Worm (Caenorhabditis elegans): ENCODE data around the gene scl-6.
A peak's percentile ranks its signal among the peaks of the same experiment; 100 is the strongest.

scl-6 gene

ce11 chrIV:13107359-13107758 is 38.8 kb downstream of the scl-6 start, which contains the start of gene B0564.2:
B0564.2 (plus strand) TSS chrIV:13107659.
- TF ChIP-seq pes-1 (GFP tag; IDR thresholded peaks at IDR 0.05) (no peak), hmg-4 (GFP tag; optimal IDR thresholded peaks at IDR 0.05) (no peak), hnd-1 (tag; optimal IDR thresholded peaks at IDR 0.05) (no peak), scrt-1 (GFP tag; IDR thresholded peaks at IDR 0.05) (no peak), tbx-37 (GFP tag; conservative IDR thresholded peaks at IDR 0.05) (no peak), F13C5.2 (tag; optimal IDR thresholded peaks at IDR 0.05) (no peak), tbx-11 (GFP tag; IDR thresholded peaks at IDR 0.05) (no peak), flt-1 (GFP tag; IDR thresholded peaks at IDR 0.05) (no peak), ama-1 (optimal IDR thresholded peaks at IDR 0.05) (no peak), tra-4 (tag; optimal IDR thresholded peaks at IDR 0.05) (no peak), sea-1 (GFP tag; conservative IDR thresholded peaks at IDR 0.05) (no peak), hmbx-1 (tag; optimal IDR thresholded peaks at IDR 0.05) (no peak)

ce11 chrIV:13108430-13108829 is 39.9 kb downstream of the scl-6 start:
- TF ChIP-seq scrt-1 (GFP tag; IDR thresholded peaks at IDR 0.05) (no peak), tbx-37 (GFP tag; conservative IDR thresholded peaks at IDR 0.05) (no peak)

ce11 chrIV:13109751-13110150 is 41.2 kb downstream of the scl-6 start, which contains the start of gene best-1:
best-1 (minus strand) TSS chrIV:13109779.
- no peak for TF ChIP-seq sea-1 (GFP tag; conservative IDR thresholded peaks at IDR 0.05)
- no peak for TF ChIP-seq hnd-1 (tag; optimal IDR thresholded peaks at IDR 0.05)
- TF ChIP-seq aly-1 (tag; optimal IDR thresholded peaks at IDR 0.05), result no peak
- no peak for TF ChIP-seq B0310.2 (tag; optimal IDR thresholded peaks at IDR 0.05)

- no peak for TF ChIP-seq scrt-1 (GFP tag; IDR thresholded peaks at IDR 0.05)
- no peak for TF ChIP-seq ama-1 (optimal IDR thresholded peaks at IDR 0.05)
- TF ChIP-seq ceh-36 (tag; optimal IDR thresholded peaks at IDR 0.05), result no peak
- TF ChIP-seq ceh-13 (GFP tag; optimal IDR thresholded peaks at IDR 0.05), result no peak
- TF ChIP-seq ets-7 (tag; optimal IDR thresholded peaks at IDR 0.05), result no peak
- TF ChIP-seq B0310.2 (tag; optimal IDR thresholded peaks at IDR 0.05), result no peak
- TF ChIP-seq hmbx-1 (tag; optimal IDR thresholded peaks at IDR 0.05), result no peak
- TF ChIP-seq pes-1 (GFP tag; IDR thresholded peaks at IDR 0.05), result no peak
- no peak for TF ChIP-seq sea-1 (GFP tag; conservative IDR thresholded peaks at IDR 0.05)
- TF ChIP-seq flt-1 (GFP tag; IDR thresholded peaks at IDR 0.05), result no peak
Observed at ce11 chrIV:13110876-13111275, 42.3 kb downstream of the scl-6 start.

- TF ChIP-seq ceh-13 (GFP tag; optimal IDR thresholded peaks at IDR 0.05) (no peak), ama-1 (optimal IDR thresholded peaks at IDR 0.05) (no peak), flt-1 (GFP tag; IDR thresholded peaks at IDR 0.05) (no peak), ceh-36 (tag; optimal IDR thresholded peaks at IDR 0.05) (no peak), hmbx-1 (tag; optimal IDR thresholded peaks at IDR 0.05) (no peak), tbx-37 (GFP tag; conservative IDR thresholded peaks at IDR 0.05) (no peak), pes-1 (GFP tag; IDR thresholded peaks at IDR 0.05) (no peak), hmg-4 (GFP tag; optimal IDR thresholded peaks at IDR 0.05) (no peak), scrt-1 (GFP tag; IDR thresholded peaks at IDR 0.05) (no peak)
Observed at ce11 chrIV:13112982-13113381, 44.4 kb downstream of the scl-6 start, which contains the start of gene best-2. best-2 (minus strand) TSS chrIV:13113082.

ce11 chrIV:13116679-13117078 is 48.1 kb downstream of the scl-6 start:
- no peak for TF ChIP-seq scrt-1 (GFP tag; IDR thresholded peaks at IDR 0.05)
- TF ChIP-seq pes-1 (GFP tag; IDR thresholded peaks at IDR 0.05), result no peak
- TF ChIP-seq flt-1 (GFP tag; IDR thresholded peaks at IDR 0.05), result no peak

ce11 chrIV:13118794-13119193 is 50.2 kb downstream of the scl-6 start, which contains the start of gene unc-30:
unc-30 (plus strand) TSS chrIV:13118977.
- TF ChIP-seq B0310.2 (tag; optimal IDR thresholded peaks at IDR 0.05) (no peak), tbx-37 (GFP tag; conservative IDR thresholded peaks at IDR 0.05) (no peak), aly-1 (tag; optimal IDR thresholded peaks at IDR 0.05) (no peak), ceh-36 (tag; optimal IDR thresholded peaks at IDR 0.05) (peak; percentile 63)
